Fruit fly (Drosophila melanogaster) whole organism, embryonic: Measurements from ENCODE around the gene CG13055.
A peak's percentile ranks its signal among the peaks of the same experiment; 100 is the strongest.

Experiments used
- Bdp1 ChIP-seq: fragments of 200-800 bp; sonication (Bioruptor generic); optimal IDR thresholded peaks from 3 replicates; lab custom pipeline; 2016; ENCODE audit warnings: missing biosample characterization, missing genetic modification characterization
- CG1024 ChIP-seq: fragments of 200-800 bp; sonication (Bioruptor generic); IDR thresholded peaks from 2 replicates; pipeline ENCODE4 v1.3.6; 2022; ENCODE audit warnings: missing biosample characterization, missing genetic modification characterization
- CG10267 ChIP-seq: fragments of 200-800 bp; sonication (Bioruptor generic); optimal IDR thresholded peaks from 2 replicates; lab custom pipeline; 2018; ENCODE audit warnings: missing biosample characterization, mild to moderate bottlenecking, missing genetic modification characterization, moderate library complexity
- CG10979 ChIP-seq: fragments of 200-800 bp; sonication (Bioruptor generic); optimal IDR thresholded peaks from 2 replicates; lab custom pipeline; 2018; ENCODE audit warnings: missing biosample characterization, mild to moderate bottlenecking, missing genetic modification characterization, moderate library complexity
- CG11085 ChIP-seq: fragments of 200-800 bp; sonication (Bioruptor generic); IDR thresholded peaks from 2 replicates; pipeline ENCODE4 v1.3.6; 2022; ENCODE audit warnings: missing biosample characterization, missing genetic modification characterization
- CG12104 ChIP-seq: fragments of 200-800 bp; sonication (Bioruptor generic); optimal IDR thresholded peaks from 3 replicates; lab custom pipeline; 2016; ENCODE audit warnings: missing biosample characterization, missing genetic modification characterization
- CG13287 ChIP-seq: fragments of 200-800 bp; sonication (Bioruptor generic); IDR thresholded peaks from 2 replicates; pipeline ENCODE4 v1.3.6; 2022; ENCODE audit warnings: missing biosample characterization, missing genetic modification characterization; ENCODE audit not compliant: partially characterized antibody
- CG15514 ChIP-seq: fragments of 200-800 bp; sonication (Bioruptor generic); optimal IDR thresholded peaks from 3 replicates; lab custom pipeline; 2017; ENCODE audit warnings: missing biosample characterization, missing genetic modification characterization, mild to moderate bottlenecking, moderate library complexity, missing genetic modification reagents
- CG1647 ChIP-seq: fragments of 200-800 bp; sonication (Bioruptor generic); optimal IDR thresholded peaks from 3 replicates; lab custom pipeline; 2016; ENCODE audit warnings: missing biosample characterization, missing genetic modification characterization
- CG17385 ChIP-seq: fragments of 200-800 bp; sonication (Bioruptor generic); optimal IDR thresholded peaks from 3 replicates; lab custom pipeline; 2018; ENCODE audit warnings: missing biosample characterization, mild to moderate bottlenecking, missing genetic modification characterization
- CG18262 ChIP-seq: fragments of 200-800 bp; optimal IDR thresholded peaks from 3 replicates; lab custom pipeline; 2019; ENCODE audit warnings: missing biosample characterization, mild to moderate bottlenecking, missing genetic modification characterization, moderate library complexity
- CG1832 ChIP-seq: fragments of 200-800 bp; sonication (Bioruptor generic); optimal IDR thresholded peaks from 2 replicates; lab custom pipeline; 2017; ENCODE audit warnings: missing biosample characterization, mild to moderate bottlenecking, missing genetic modification characterization, inconsistent platforms
- CG34224 ChIP-seq: fragments of 200-800 bp; sonication (Bioruptor generic); IDR thresholded peaks from 3 replicates; pipeline ENCODE4 v1.3.6; 2022; ENCODE audit warnings: missing biosample characterization, missing genetic modification characterization; ENCODE audit not compliant: partially characterized antibody
- CG3847 ChIP-seq: fragments of 200-800 bp; sonication (Bioruptor generic); IDR thresholded peaks from 2 replicates; pipeline ENCODE4 v1.3.6; 2022; ENCODE audit warnings: missing biosample characterization, missing genetic modification characterization
- CG4282 ChIP-seq: fragments of 200-800 bp; sonication (Bioruptor generic); optimal IDR thresholded peaks from 2 replicates; lab custom pipeline; 2016; ENCODE audit warnings: missing biosample characterization, missing genetic modification characterization
- CG43689 ChIP-seq: fragments of 200-800 bp; sonication (Bioruptor generic); IDR thresholded peaks from 2 replicates; pipeline ENCODE4 v1.3.6; 2022; ENCODE audit warnings: missing biosample characterization, missing genetic modification characterization
- CG6175 ChIP-seq: fragments of 200-800 bp; sonication (Bioruptor generic); IDR thresholded peaks from 3 replicates; pipeline ENCODE4 v1.3.6; 2022; ENCODE audit warnings: missing biosample characterization, missing genetic modification characterization
- CG6765 ChIP-seq: fragments of 200-800 bp; sonication (Bioruptor generic); optimal IDR thresholded peaks from 3 replicates; lab custom pipeline; 2017; ENCODE audit warnings: missing biosample characterization, mild to moderate bottlenecking, missing genetic modification characterization
- CG7271 ChIP-seq: fragments of 200-800 bp; sonication (Bioruptor generic); optimal IDR thresholded peaks from 2 replicates; lab custom pipeline; 2018; ENCODE audit warnings: missing biosample characterization, mild to moderate bottlenecking, missing genetic modification characterization, moderate library complexity
- CG8765 ChIP-seq: fragments of 200-800 bp; sonication (Bioruptor generic); IDR thresholded peaks from 2 replicates; pipeline ENCODE4 v1.3.6; 2022; ENCODE audit warnings: missing biosample characterization, missing genetic modification characterization
- Camta ChIP-seq: fragments of 200-800 bp; sonication (Bioruptor generic); optimal IDR thresholded peaks from 2 replicates; lab custom pipeline; 2016; ENCODE audit warnings: missing biosample characterization, missing genetic modification characterization
- Dfd ChIP-seq, 2 experiments: fragments of >200 bp; optimal IDR thresholded peaks; 2 replicates each; lab custom pipeline; 2017; ENCODE audit warnings: missing biosample characterization in 2 of 2, missing genetic modification characterization in 2 of 2
- Dll ChIP-seq: fragments of 200-800 bp; sonication (Bioruptor generic); IDR thresholded peaks from 4 replicates; pipeline ENCODE4 v1.3.6; 2022; ENCODE audit warnings: missing biosample characterization, missing genetic modification characterization; ENCODE audit not compliant: partially characterized antibody
- E2f2 ChIP-seq: fragments of 200-800 bp; sonication (Bioruptor generic); IDR thresholded peaks from 2 replicates; pipeline ENCODE4 v1.3.6; 2022; ENCODE audit warnings: missing biosample characterization, missing genetic modification characterization
- Gug ChIP-seq: fragments of 200-800 bp; sonication (Bioruptor generic); IDR thresholded peaks from 4 replicates; pipeline ENCODE4 v1.3.6; 2022; ENCODE audit warnings: missing biosample characterization, missing genetic modification characterization
- HmgD ChIP-seq: fragments of 200-800 bp; sonication (Bioruptor generic); optimal IDR thresholded peaks from 3 replicates; lab custom pipeline; 2016; ENCODE audit warnings: missing biosample characterization, missing genetic modification characterization
- Hmx ChIP-seq: fragments of 200-800 bp; sonication (Bioruptor generic); optimal IDR thresholded peaks from 2 replicates; lab custom pipeline; 2016; ENCODE audit warnings: missing biosample characterization, missing genetic modification characterization
- Hr51 ChIP-seq, 2 experiments: fragments of 200-800 bp; sonication (Bioruptor generic); optimal IDR thresholded peaks; 2 replicates in 1 of 2; 3 replicates in 1 of 2; lab custom pipeline; 2016 to 2018; ENCODE audit warnings: missing biosample characterization in 2 of 2, missing genetic modification characterization in 2 of 2, mild to moderate bottlenecking in 1 of 2, moderate library complexity in 1 of 2
- Hsf ChIP-seq: fragments of 200-800 bp; sonication (Bioruptor generic); optimal IDR thresholded peaks from 3 replicates; lab custom pipeline; 2016; ENCODE audit warnings: missing biosample characterization, missing genetic modification characterization
- Nf-YB ChIP-seq: fragments of 200-800 bp; sonication (Bioruptor generic); optimal IDR thresholded peaks from 3 replicates; lab custom pipeline; 2019; ENCODE audit warnings: missing biosample characterization, mild to moderate bottlenecking, missing genetic modification characterization, moderate library complexity
- NfI ChIP-seq: fragments of 200-800 bp; sonication (Bioruptor generic); optimal IDR thresholded peaks from 3 replicates; lab custom pipeline; 2018; ENCODE audit warnings: missing biosample characterization, mild to moderate bottlenecking, missing genetic modification characterization, moderate library complexity
- Ptx1 ChIP-seq: fragments of 200-800 bp; sonication (Bioruptor generic); IDR thresholded peaks from 2 replicates; pipeline ENCODE4 v1.3.6; 2022; ENCODE audit warnings: missing biosample characterization, missing genetic modification characterization
- Rx ChIP-seq: fragments of 200-800 bp; sonication (Bioruptor generic); IDR thresholded peaks from 2 replicates; pipeline ENCODE4 v1.3.6; 2022; ENCODE audit warnings: missing biosample characterization, missing genetic modification characterization
- Stat92E ChIP-seq, 3 experiments: fragments of >200 bp in 2 of 3; fragments of 200-800 bp in 1 of 3; sonication (Bioruptor generic) in 1 of 3; optimal IDR thresholded peaks; 2 replicates each; lab custom pipeline; 2017 to 2019; ENCODE audit warnings: missing biosample characterization in 3 of 3, missing genetic modification characterization in 3 of 3, mild to moderate bottlenecking in 1 of 3, moderate library complexity in 1 of 3
- Trl ChIP-seq, 3 experiments: fragments of >200 bp in 2 of 3; fragments of 200-800 bp in 1 of 3; sonication (Bioruptor generic) in 1 of 3; optimal IDR thresholded peaks; 2 replicates in 1 of 3; 3 replicates in 2 of 3; lab custom pipeline; 2016 to 2017; ENCODE audit warnings: missing biosample characterization in 1 of 3, missing genetic modification characterization in 1 of 3
- Usf ChIP-seq: fragments of 200-800 bp; sonication (Bioruptor generic); optimal IDR thresholded peaks from 2 replicates; lab custom pipeline; 2017; ENCODE audit warnings: missing genotype, missing biosample characterization, missing genetic modification characterization
- bowl ChIP-seq: fragments of 200-800 bp; sonication (Bioruptor generic); IDR thresholded peaks from 2 replicates; pipeline ENCODE4 v1.3.6; 2022; ENCODE audit warnings: missing biosample characterization, missing genetic modification characterization
- chm ChIP-seq: fragments of 200-800 bp; sonication (Bioruptor generic); IDR thresholded peaks from 2 replicates; pipeline ENCODE4 v1.3.6; 2022; ENCODE audit warnings: missing biosample characterization, missing genetic modification characterization
- corto ChIP-seq: fragments of 200-800 bp; sonication (Bioruptor generic); optimal IDR thresholded peaks from 2 replicates; lab custom pipeline; 2016; ENCODE audit warnings: missing biosample characterization, mild to moderate bottlenecking, missing genetic modification characterization, moderate library complexity
- dimm ChIP-seq: fragments of 200-800 bp; sonication (Bioruptor generic); IDR thresholded peaks from 2 replicates; pipeline ENCODE4 v1.3.6; 2022; ENCODE audit warnings: missing biosample characterization, missing genetic modification characterization
- esg ChIP-seq: fragments of 200-800 bp; sonication (Bioruptor generic); conservative IDR thresholded peaks from 2 replicates; pipeline ENCODE4 v1.3.6; 2022; ENCODE audit warnings: missing biosample characterization, missing genetic modification characterization
- fd64A ChIP-seq: fragments of 200-800 bp; sonication (Bioruptor generic); optimal IDR thresholded peaks from 3 replicates; lab custom pipeline; 2018; ENCODE audit warnings: missing biosample characterization, mild to moderate bottlenecking, missing genetic modification characterization
- ftz-f1 ChIP-seq: fragments of 200-800 bp; sonication (Bioruptor generic); optimal IDR thresholded peaks from 2 replicates; lab custom pipeline; 2016; ENCODE audit warnings: missing biosample characterization, missing genetic modification characterization
- jumu ChIP-seq: fragments of 200-800 bp; sonication (Bioruptor generic); optimal IDR thresholded peaks from 3 replicates; lab custom pipeline; 2016; ENCODE audit warnings: missing biosample characterization, missing genetic modification characterization
- klu ChIP-seq: fragments of 200-800 bp; sonication (Bioruptor generic); IDR thresholded peaks from 2 replicates; pipeline ENCODE4 v1.3.6; 2022; ENCODE audit warnings: missing biosample characterization, missing genetic modification characterization
- nau ChIP-seq: fragments of 200-800 bp; sonication (Bioruptor generic); optimal IDR thresholded peaks from 3 replicates; lab custom pipeline; 2017; ENCODE audit warnings: missing biosample characterization, mild to moderate bottlenecking, missing genetic modification characterization, missing genetic modification reagents
- slbo ChIP-seq: fragments of 200-800 bp; sonication (Bioruptor generic); IDR thresholded peaks from 2 replicates; pipeline ENCODE4 v1.3.6; 2022; ENCODE audit warnings: missing biosample characterization, missing genetic modification characterization
- stc ChIP-seq: fragments of 200-800 bp; sonication (Bioruptor generic); IDR thresholded peaks from 2 replicates; pipeline ENCODE4 v1.3.6; 2022; ENCODE audit warnings: missing biosample characterization, missing genetic modification characterization
- tna ChIP-seq: fragments of 200-800 bp; sonication (Bioruptor generic); IDR thresholded peaks from 2 replicates; pipeline ENCODE4 v1.3.6; 2022; ENCODE audit warnings: missing biosample characterization, missing genetic modification characterization; ENCODE audit not compliant: partially characterized antibody
- tup ChIP-seq: fragments of 200-800 bp; sonication (Bioruptor generic); optimal IDR thresholded peaks from 2 replicates; lab custom pipeline; 2016; ENCODE audit warnings: missing biosample characterization, mild to moderate bottlenecking, missing genetic modification characterization, moderate library complexity
- wor ChIP-seq: fragments of 200-800 bp; sonication (Bioruptor generic); IDR thresholded peaks from 2 replicates; pipeline ENCODE4 v1.3.6; 2022; ENCODE audit warnings: missing biosample characterization, missing genetic modification characterization

Gene CG13055

DNA sequence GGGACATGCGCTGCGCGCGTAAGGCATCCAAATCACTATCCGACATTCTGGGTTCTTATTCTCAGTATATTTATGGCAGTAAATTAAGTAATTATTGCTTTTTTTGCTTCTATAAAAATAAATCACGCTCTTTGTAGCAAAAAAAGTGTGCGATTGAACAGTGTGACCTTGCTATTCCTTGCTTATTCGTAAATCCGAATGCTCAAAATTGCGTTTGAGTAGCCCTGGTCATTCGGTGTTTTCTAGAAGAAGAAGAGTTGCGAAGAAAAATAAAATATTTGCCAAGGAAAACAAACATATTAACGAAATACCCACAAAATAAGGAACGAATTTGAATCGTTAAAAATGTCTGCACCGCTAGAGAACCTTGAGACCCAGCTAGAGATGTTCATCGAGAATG, 20.3 kb downstream of the CG13055 start, which contains the start of the genes PDCD-5 and MED10 (continued):
- TF ChIP-seq CG1832 (GFP tag; lab: Kevin White, UChicago), result no peak
- no peak for TF ChIP-seq Bdp1 (GFP tag; lab: Kevin White, UChicago)
- TF ChIP-seq NfI (GFP tag; lab: Kevin White, UChicago), result peak; percentile 35
- no peak for TF ChIP-seq CG1024 (GFP tag; lab: Robert Waterston, UW)
- TF ChIP-seq corto (GFP tag; lab: Kevin White, UChicago), result no peak
- peak; percentile 35; the same call in 1 of the 2 replicates for TF ChIP-seq CG3847 (GFP tag; lab: Robert Waterston, UW)
- TF ChIP-seq ftz-f1 (GFP tag; lab: Kevin White, UChicago), result peak; percentile 47
- no peak for TF ChIP-seq klu (GFP tag; lab: Robert Waterston, UW)
- no peak for TF ChIP-seq slbo
- TF ChIP-seq Stat92E (GFP tag; optimal IDR thresholded peaks at IDR 0.05; lab: Kevin White, UChicago), result no peak
- TF ChIP-seq Hr51 (GFP tag; optimal IDR thresholded peaks at IDR 0.05; lab: Kevin White, UChicago), result no peak
- TF ChIP-seq CG10979 (tag; lab: Kevin White, UChicago), result peak; percentile 3
- TF ChIP-seq tup (GFP tag; lab: Kevin White, UChicago), result no peak
- no peak for TF ChIP-seq Ptx1 (GFP tag; lab: Robert Waterston, UW)
- no peak for TF ChIP-seq jumu
- TF ChIP-seq Rx, result no peak
- TF ChIP-seq esg (GFP tag; lab: Robert Waterston, UW), result no peak
- TF ChIP-seq bowl (GFP tag; lab: Robert Waterston, UW), result no peak
- TF ChIP-seq CG1647 (GFP tag; lab: Kevin White, UChicago), result no peak
- TF ChIP-seq Gug, result no peak
- TF ChIP-seq tna (GFP tag; lab: Robert Waterston, UW), result no peak
- TF ChIP-seq stc, result no peak
- TF ChIP-seq Nf-YB, result no peak
- no peak for TF ChIP-seq CG7271
- no peak for TF ChIP-seq CG4282 (GFP tag; lab: Kevin White, UChicago)
- no peak for TF ChIP-seq chm (GFP tag; lab: Robert Waterston, UW)
- TF ChIP-seq HmgD (GFP tag; lab: Kevin White, UChicago), result peak; percentile 35
- no peak for TF ChIP-seq dimm (GFP tag; lab: Robert Waterston, UW)
- TF ChIP-seq CG10267, result peak; percentile 34
- no peak for TF ChIP-seq Trl (optimal IDR thresholded peaks at IDR 0.05; lab: Kevin White, UChicago)
- no peak for TF ChIP-seq Trl (GFP tag; optimal IDR thresholded peaks at IDR 0.05; lab: Kevin White, UChicago)
- no peak for TF ChIP-seq CG12104 (GFP tag; lab: Kevin White, UChicago)
- TF ChIP-seq Dll (GFP tag; lab: Robert Waterston, UW), result no peak
- TF ChIP-seq CG15514 (GFP tag; lab: Kevin White, UChicago), result peak; percentile 53
- no peak; the same call in 1 of the 2 replicates for TF ChIP-seq E2f2 (GFP tag; lab: Robert Waterston, UW)
- TF ChIP-seq CG18262 (tag; lab: Kevin White, UChicago), result no peak
- TF ChIP-seq CG34224, result no peak
- TF ChIP-seq CG43689 (GFP tag; lab: Robert Waterston, UW), result no peak
- TF ChIP-seq Usf, result no peak
- no peak for TF ChIP-seq Dfd (GFP tag; optimal IDR thresholded peaks at IDR 0.05; lab: Kevin White, UChicago)
- peak; percentile 24 for TF ChIP-seq Hsf (GFP tag; lab: Kevin White, UChicago)
- TF ChIP-seq Camta, result no peak
- TF ChIP-seq CG6175 (GFP tag; lab: Robert Waterston, UW), result no peak
- no peak for TF ChIP-seq CG11085 (GFP tag; lab: Robert Waterston, UW)
- TF ChIP-seq Hmx (GFP tag; lab: Kevin White, UChicago), result no peak
- TF ChIP-seq CG6765, result no peak
- TF ChIP-seq CG13287 (GFP tag; lab: Robert Waterston, UW), result peak; percentile 36; the same call in 1 of the 2 replicates
- TF ChIP-seq CG17385, result peak; percentile 99
- no peak for TF ChIP-seq fd64A
- no peak for TF ChIP-seq nau (GFP tag; lab: Kevin White, UChicago)
- no peak for TF ChIP-seq wor (GFP tag; lab: Robert Waterston, UW)
- TF ChIP-seq CG8765 (GFP tag; lab: Robert Waterston, UW), result no peak
